Worm (Caenorhabditis elegans): Measurements from ENCODE around the gene K02E10.5.

- TF ChIP-seq nhr-111 (GFP tag; optimal IDR thresholded peaks at IDR 0.05) (no peak), nhr-25 (tag; optimal IDR thresholded peaks at IDR 0.05; ENCODE audit: borderline replicate concordance, insufficient read depth) (no peak), nhr-28 (tag; optimal IDR thresholded peaks at IDR 0.05) (no peak)
These were observed 9.9 kb upstream of the K02E10.5 start, which contains the start of gene hid-1 for ce11 chrX:2488526-2489098.

Data from whole organism, L4 larva.